Worm (Caenorhabditis elegans) whole organism, L4/young adult: Measurements from ENCODE around the gene ric-3.

Source experiments
- W03F9.2 ChIP-seq: fragments of 150-350 bp; optimal IDR thresholded peaks from 2 replicates; lab custom pipeline; 2014; ENCODE audit warnings: missing biosample characterization, missing genetic modification characterization
- him-1 ChIP-seq: sonication (generic microtip); optimal IDR thresholded peaks from 2 replicates; lab custom pipeline; 2016; ENCODE audit warnings: missing genotype, missing genetic modification reagents, missing genetic modification characterization, missing compliant biosample characterization

DNA sequence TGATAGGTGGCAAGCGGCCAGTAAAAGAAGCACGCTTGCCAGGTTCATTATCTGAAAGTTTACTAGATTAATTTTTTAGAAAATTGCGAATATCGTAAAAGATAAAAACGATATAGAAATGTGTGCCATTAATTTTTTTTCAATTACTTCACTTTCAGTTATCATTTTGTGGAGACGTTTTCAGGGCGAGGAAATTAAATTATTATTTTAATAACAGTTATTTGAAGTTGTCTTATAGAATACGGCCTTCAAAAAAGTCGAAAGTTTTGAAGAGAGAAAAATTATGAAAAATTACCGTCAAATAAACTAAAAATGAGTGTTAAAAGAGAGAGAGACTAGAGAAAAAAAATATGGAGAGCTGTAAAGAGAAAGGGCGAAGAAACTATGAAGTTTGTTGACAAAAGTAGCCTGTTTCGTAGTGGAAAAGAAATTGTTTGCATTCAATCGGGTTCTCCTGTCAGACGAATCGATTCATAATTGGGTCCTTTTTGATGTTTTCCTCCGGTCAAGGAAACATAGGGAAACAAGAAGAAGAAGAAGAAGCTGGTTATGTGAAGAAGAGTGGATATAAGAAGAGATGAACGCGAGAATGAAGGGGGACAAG, 16.7 kb downstream of the ric-3 start, which contains the start of gene erp-44.2:
- no peak for TF ChIP-seq him-1 (tag; lab: Kevin White, UChicago)
- no peak for TF ChIP-seq W03F9.2
